Worm (Caenorhabditis elegans) whole organism, L4/young adult: Measurements from ENCODE around the gene F47C12.7.

Experiments
- W03F9.2 ChIP-seq: fragments of 150-350 bp; optimal IDR thresholded peaks from 2 replicates; lab custom pipeline; 2014; ENCODE audit warnings: missing biosample characterization, missing genetic modification characterization
- dao-5 ChIP-seq: sonication (generic microtip); optimal IDR thresholded peaks from 2 replicates; lab custom pipeline; 2016; ENCODE audit warnings: missing genotype, missing genetic modification characterization, moderate library complexity, missing compliant biosample characterization
- him-1 ChIP-seq: sonication (generic microtip); optimal IDR thresholded peaks from 2 replicates; lab custom pipeline; 2016; ENCODE audit warnings: missing genotype, missing genetic modification reagents, missing genetic modification characterization, missing compliant biosample characterization

F47C12.7 gene

ce11 chrIV:3998517-3998916 lies 3.2 kb upstream of the F47C12.7 start, which contains the start of gene F47C12.8:
F47C12.8 (minus strand) TSS chrIV:3998617.
- no peak for TF ChIP-seq W03F9.2 (tag; lab: Kevin White, UChicago)
- TF ChIP-seq him-1 (tag; lab: Kevin White, UChicago) = no peak
- TF ChIP-seq dao-5 (tag; lab: Kevin White, UChicago) = no peak

- TF ChIP-seq W03F9.2 (tag; lab: Kevin White, UChicago) (no peak), dao-5 (tag; lab: Kevin White, UChicago) (no peak), him-1 (tag; lab: Kevin White, UChicago) (no peak)
Observed at ce11 chrIV:3994318-3994717, 966 bp downstream of the F47C12.7 start, which contains the start of gene F47C12.13. F47C12.13 (minus strand) TSS chrIV:3994418.

ce11 chrIV:3993292-3993691 lies 2.0 kb downstream of the F47C12.7 start, which contains the start of gene F47C12.6:
F47C12.6 (minus strand) TSS chrIV:3993392.
- TF ChIP-seq him-1 (tag; lab: Kevin White, UChicago) (no peak), dao-5 (tag; lab: Kevin White, UChicago) (no peak), W03F9.2 (tag; lab: Kevin White, UChicago) (no peak)

ce11 chrIV:3988638-3989152 lies 6.6 kb downstream of the F47C12.7 start, which contains the start of gene clec-78:
clec-78 (plus strand) TSS chrIV:3989102.
- TF ChIP-seq W03F9.2 (tag; lab: Kevin White, UChicago) (no peak), dao-5 (tag; lab: Kevin White, UChicago) (no peak), him-1 (tag; lab: Kevin White, UChicago) (no peak)

ce11 chrIV:3988132-3988531 lies 7.2 kb downstream of the F47C12.7 start:
- no peak for TF ChIP-seq him-1 (tag; lab: Kevin White, UChicago)
- no peak for TF ChIP-seq dao-5 (tag; lab: Kevin White, UChicago)
- TF ChIP-seq W03F9.2 (tag; lab: Kevin White, UChicago) = no peak

- no peak for TF ChIP-seq him-1 (tag; lab: Kevin White, UChicago)
- TF ChIP-seq W03F9.2 (tag; lab: Kevin White, UChicago) = no peak
- no peak for TF ChIP-seq dao-5 (tag; lab: Kevin White, UChicago)
Observed at ce11 chrIV:3981601-3982000, 13.7 kb downstream of the F47C12.7 start, which contains the start of gene srh-223. srh-223 (plus strand) TSS chrIV:3981901.

- TF ChIP-seq W03F9.2 (tag; lab: Kevin White, UChicago) (no peak), him-1 (tag; lab: Kevin White, UChicago) (no peak), dao-5 (tag; lab: Kevin White, UChicago) (no peak)
Observed at ce11 chrIV:3979525-3979924, 15.8 kb downstream of the F47C12.7 start, which contains the start of gene srh-222. srh-222 (plus strand) TSS chrIV:3979825.

ce11 chrIV:3977965-3978523 lies 17.2 kb downstream of the F47C12.7 start, which contains the start of gene srh-220:
srh-220 (minus strand) TSS chrIV:3978015.
- TF ChIP-seq dao-5 (tag; lab: Kevin White, UChicago) (no peak), him-1 (tag; lab: Kevin White, UChicago) (no peak), W03F9.2 (tag; lab: Kevin White, UChicago) (no peak)

- TF ChIP-seq W03F9.2 (tag; lab: Kevin White, UChicago) (no peak), dao-5 (tag; lab: Kevin White, UChicago) (no peak), him-1 (tag; lab: Kevin White, UChicago) (no peak)
Observed at ce11 chrIV:3973049-3973448, 22.2 kb downstream of the F47C12.7 start, which contains the start of gene clec-79. clec-79 (plus strand) TSS chrIV:3973349.

ce11 chrIV:3965013-3965412 lies 30.3 kb downstream of the F47C12.7 start, which contains the start of gene clec-76:
clec-76 (plus strand) TSS chrIV:3965246.
- TF ChIP-seq W03F9.2 (tag; lab: Kevin White, UChicago) (no peak), him-1 (tag; lab: Kevin White, UChicago) (no peak), dao-5 (tag; lab: Kevin White, UChicago) (no peak)

- TF ChIP-seq him-1 (tag; lab: Kevin White, UChicago) (no peak), W03F9.2 (tag; lab: Kevin White, UChicago) (no peak), dao-5 (tag; lab: Kevin White, UChicago) (no peak)
Observed at ce11 chrIV:3963498-3963897, 31.8 kb downstream of the F47C12.7 start.

ce11 chrIV:3962584-3962983 lies 32.7 kb downstream of the F47C12.7 start, which contains the start of gene Y46C8AM.1:
Y46C8AM.1 (plus strand) TSS chrIV:3962884.
- TF ChIP-seq W03F9.2 (tag; lab: Kevin White, UChicago) (no peak), him-1 (tag; lab: Kevin White, UChicago) (no peak), dao-5 (tag; lab: Kevin White, UChicago) (no peak)

ce11 chrIV:3960396-3960795 lies 34.9 kb downstream of the F47C12.7 start, which contains the start of gene clec-75:
clec-75 (plus strand) TSS chrIV:3960734.
- no peak for TF ChIP-seq him-1 (tag; lab: Kevin White, UChicago)
- TF ChIP-seq dao-5 (tag; lab: Kevin White, UChicago) = no peak
- no peak for TF ChIP-seq W03F9.2 (tag; lab: Kevin White, UChicago)
